Fruit fly (Drosophila melanogaster) whole organism, embryonic: ENCODE data around the gene CG15923.

ENCODE experiments used
- Aef1 ChIP-seq: fragments of 200-800 bp; sonication (Bioruptor generic); IDR thresholded peaks from 3 replicates; pipeline ENCODE4 v1.3.6; 2022; ENCODE audit warnings: missing biosample characterization, missing genetic modification characterization
- BtbVII ChIP-seq: fragments of 200-800 bp; sonication (Bioruptor generic); optimal IDR thresholded peaks from 3 replicates; lab custom pipeline; 2017; ENCODE audit warnings: missing biosample characterization, mild to moderate bottlenecking, missing genetic modification characterization
- Bteb2 ChIP-seq: fragments of 200-800 bp; sonication (Bioruptor generic); optimal IDR thresholded peaks from 2 replicates; lab custom pipeline; 2016; ENCODE audit warnings: missing biosample characterization, missing genetic modification characterization
- CG10209 ChIP-seq: fragments of 200-800 bp; sonication (Bioruptor generic); optimal IDR thresholded peaks from 3 replicates; lab custom pipeline; 2017; ENCODE audit warnings: missing biosample characterization, mild to moderate bottlenecking, missing genetic modification characterization, missing genetic modification reagents
- CG11504 ChIP-seq: fragments of 200-800 bp; sonication (Bioruptor generic); optimal IDR thresholded peaks from 3 replicates; lab custom pipeline; 2019; ENCODE audit warnings: missing biosample characterization, mild to moderate bottlenecking, missing genetic modification characterization, moderate library complexity
- CG13894 ChIP-seq: fragments of 200-800 bp; sonication (Bioruptor generic); optimal IDR thresholded peaks from 3 replicates; lab custom pipeline; 2018; ENCODE audit warnings: missing biosample characterization, mild to moderate bottlenecking, missing genetic modification characterization, moderate library complexity
- CG14667 ChIP-seq: fragments of 200-800 bp; sonication (Bioruptor generic); IDR thresholded peaks from 2 replicates; pipeline ENCODE4 v1.3.6; 2022; ENCODE audit warnings: missing biosample characterization, missing genetic modification characterization
- CG15479 ChIP-seq: fragments of 200-800 bp; sonication (Bioruptor generic); optimal IDR thresholded peaks from 3 replicates; lab custom pipeline; 2019; ENCODE audit warnings: missing biosample characterization, mild to moderate bottlenecking, missing genetic modification characterization, moderate library complexity
- CG17361 ChIP-seq: fragments of 200-800 bp; sonication (Bioruptor generic); IDR thresholded peaks from 3 replicates; pipeline ENCODE4 v1.3.6; 2022; ENCODE audit warnings: missing biosample characterization, missing genetic modification characterization
- CG17385 ChIP-seq: fragments of 200-800 bp; sonication (Bioruptor generic); optimal IDR thresholded peaks from 3 replicates; lab custom pipeline; 2018; ENCODE audit warnings: missing biosample characterization, mild to moderate bottlenecking, missing genetic modification characterization
- CG1792 ChIP-seq: fragments of 200-800 bp; sonication (Bioruptor generic); optimal IDR thresholded peaks from 2 replicates; lab custom pipeline; 2016; ENCODE audit warnings: missing biosample characterization, missing genetic modification characterization
- CG2889 ChIP-seq: fragments of 200-800 bp; sonication (Bioruptor generic); IDR thresholded peaks from 3 replicates; pipeline ENCODE4 v1.3.6; 2022; ENCODE audit warnings: missing biosample characterization, missing genetic modification characterization
- CG30403 ChIP-seq: fragments of 200-800 bp; sonication (Bioruptor generic); optimal IDR thresholded peaks from 3 replicates; lab custom pipeline; 2016; ENCODE audit warnings: missing biosample characterization, missing genetic modification characterization
- CG31365 ChIP-seq: fragments of 200-800 bp; sonication (Bioruptor generic); optimal IDR thresholded peaks from 2 replicates; lab custom pipeline; 2018; ENCODE audit warnings: missing biosample characterization, mild to moderate bottlenecking, missing genetic modification characterization
- CG6683 ChIP-seq: fragments of 200-800 bp; sonication (Bioruptor generic); optimal IDR thresholded peaks from 2 replicates; lab custom pipeline; 2017; ENCODE audit warnings: missing biosample characterization, mild to moderate bottlenecking, missing genetic modification characterization, missing genetic modification reagents
- CG6689 ChIP-seq: fragments of 200-800 bp; sonication (Bioruptor generic); IDR thresholded peaks from 2 replicates; pipeline ENCODE4 v1.3.6; 2022; ENCODE audit warnings: missing biosample characterization, missing genetic modification characterization
- CG7786 ChIP-seq: fragments of 200-800 bp; sonication (Bioruptor generic); optimal IDR thresholded peaks from 2 replicates; lab custom pipeline; 2016; ENCODE audit warnings: missing biosample characterization, missing genetic modification characterization
- CG8765 ChIP-seq: fragments of 200-800 bp; sonication (Bioruptor generic); IDR thresholded peaks from 2 replicates; pipeline ENCODE4 v1.3.6; 2022; ENCODE audit warnings: missing biosample characterization, missing genetic modification characterization
- CG9727 ChIP-seq: fragments of 200-800 bp; sonication (Bioruptor generic); optimal IDR thresholded peaks from 3 replicates; lab custom pipeline; 2017; ENCODE audit warnings: missing biosample characterization, mild to moderate bottlenecking, missing genetic modification characterization
- CHES-1-like ChIP-seq: fragments of 200-800 bp; sonication (Bioruptor generic); optimal IDR thresholded peaks from 2 replicates; lab custom pipeline; 2016; ENCODE audit warnings: missing biosample characterization, missing genetic modification characterization
- Dp ChIP-seq: fragments of 200-800 bp; sonication (Bioruptor generic); optimal IDR thresholded peaks from 2 replicates; lab custom pipeline; 2018; ENCODE audit warnings: missing biosample characterization, mild to moderate bottlenecking, missing genetic modification characterization, moderate library complexity
- Ets65A ChIP-seq: fragments of 200-800 bp; sonication (Bioruptor generic); peaks from one replicate; lab custom pipeline; 2016; ENCODE audit warnings: missing biosample characterization, missing genetic modification characterization
- HmgZ ChIP-seq: fragments of 200-800 bp; sonication (Bioruptor generic); optimal IDR thresholded peaks from 2 replicates; lab custom pipeline; 2018; ENCODE audit warnings: missing biosample characterization, mild to moderate bottlenecking, missing genetic modification characterization
- MESR4 ChIP-seq: fragments of 200-800 bp; sonication (Bioruptor generic); optimal IDR thresholded peaks from 2 replicates; lab custom pipeline; 2018; ENCODE audit warnings: missing biosample characterization, mild to moderate bottlenecking, missing genetic modification characterization, moderate library complexity
- Mes4 ChIP-seq: fragments of 200-800 bp; sonication (Bioruptor generic); optimal IDR thresholded peaks from 2 replicates; lab custom pipeline; 2016; ENCODE audit warnings: missing biosample characterization, missing genetic modification characterization
- NC2β ChIP-seq: fragments of 200-800 bp; sonication (Bioruptor generic); optimal IDR thresholded peaks from 2 replicates; lab custom pipeline; 2016; ENCODE audit warnings: missing biosample characterization, missing genetic modification characterization
- NK7.1 ChIP-seq: fragments of 200-800 bp; sonication (Bioruptor generic); optimal IDR thresholded peaks from 3 replicates; lab custom pipeline; 2016; ENCODE audit warnings: missing biosample characterization, missing genetic modification characterization
- PHDP ChIP-seq: fragments of 200-800 bp; sonication (Bioruptor generic); optimal IDR thresholded peaks from 3 replicates; lab custom pipeline; 2018; ENCODE audit warnings: missing biosample characterization, mild to moderate bottlenecking, missing genetic modification characterization, moderate library complexity
- Pdp1 ChIP-seq, 2 experiments: fragments of 200-800 bp; sonication (Bioruptor generic); optimal IDR thresholded peaks; 3 replicates each; lab custom pipeline; 2016; ENCODE audit warnings: missing biosample characterization in 2 of 2, missing genetic modification characterization in 2 of 2, mild to moderate bottlenecking in 1 of 2, moderate library complexity in 1 of 2
- Six4 ChIP-seq: fragments of 200-800 bp; sonication (Bioruptor generic); optimal IDR thresholded peaks from 2 replicates; lab custom pipeline; 2016; ENCODE audit warnings: missing biosample characterization, missing genetic modification characterization
- TFAM ChIP-seq: fragments of 200-800 bp; sonication (Bioruptor generic); optimal IDR thresholded peaks from 2 replicates; lab custom pipeline; 2017; ENCODE audit warnings: missing biosample characterization, missing genetic modification characterization, inconsistent platforms
- YL-1 ChIP-seq: fragments of 200-800 bp; sonication (Bioruptor generic); optimal IDR thresholded peaks from 3 replicates; lab custom pipeline; 2017; ENCODE audit warnings: missing biosample characterization, mild to moderate bottlenecking, missing genetic modification characterization
- ac ChIP-seq: fragments of 200-800 bp; sonication (Bioruptor generic); optimal IDR thresholded peaks from 3 replicates; lab custom pipeline; 2017; ENCODE audit warnings: missing biosample characterization, mild to moderate bottlenecking, missing genetic modification characterization
- amos ChIP-seq: fragments of 200-800 bp; sonication (Bioruptor generic); IDR thresholded peaks from 2 replicates; pipeline ENCODE4 v1.3.6; 2022; ENCODE audit warnings: missing biosample characterization, missing genetic modification characterization; ENCODE audit not compliant: partially characterized antibody
- ase ChIP-seq: fragments of 200-800 bp; sonication (Bioruptor generic); IDR thresholded peaks from 3 replicates; pipeline ENCODE4 v1.3.6; 2022; ENCODE audit warnings: missing biosample characterization, missing genetic modification characterization
- crol ChIP-seq: fragments of 200-800 bp; sonication (Bioruptor generic); IDR thresholded peaks from 2 replicates; pipeline ENCODE4 v1.3.6; 2022; ENCODE audit warnings: missing biosample characterization, missing genetic modification characterization
- cwo ChIP-seq: fragments of 200-800 bp; sonication (Bioruptor generic); optimal IDR thresholded peaks from 3 replicates; lab custom pipeline; 2017; ENCODE audit warnings: missing biosample characterization, missing genetic modification characterization, mild to moderate bottlenecking, moderate library complexity, missing genetic modification reagents
- insv ChIP-seq, 2 experiments: fragments of 200-800 bp; sonication (Bioruptor generic); optimal IDR thresholded peaks; 3 replicates each; lab custom pipeline; 2016 to 2018; ENCODE audit warnings: missing biosample characterization in 2 of 2, missing genetic modification characterization in 2 of 2
- lbe ChIP-seq: fragments of 200-800 bp; sonication (Bioruptor generic); optimal IDR thresholded peaks from 2 replicates; lab custom pipeline; 2016; ENCODE audit warnings: missing biosample characterization, mild to moderate bottlenecking, missing genetic modification characterization
- maf-S ChIP-seq: fragments of 200-800 bp; sonication (Bioruptor generic); optimal IDR thresholded peaks from 2 replicates; lab custom pipeline; 2016; ENCODE audit warnings: missing biosample characterization, missing genetic modification characterization
- nerfin-1 ChIP-seq: fragments of 200-800 bp; sonication (Bioruptor generic); optimal IDR thresholded peaks from 3 replicates; lab custom pipeline; 2019; ENCODE audit warnings: missing biosample characterization, mild to moderate bottlenecking, missing genetic modification characterization, moderate library complexity
- prd ChIP-seq, 3 experiments: fragments of >200 bp in 2 of 3; fragments of 200-800 bp in 1 of 3; sonication (Bioruptor generic) in 1 of 3; optimal IDR thresholded peaks in 2 of 3; IDR thresholded peaks in 1 of 3; 2 replicates in 2 of 3; 3 replicates in 1 of 3; pipeline versions ENCODE4 v1.3.6 to Lab custom; 2017 to 2022; ENCODE audit warnings: missing biosample characterization in 1 of 3, missing genetic modification characterization in 1 of 3
- pum ChIP-seq: fragments of 200-800 bp; sonication (Bioruptor generic); optimal IDR thresholded peaks from 2 replicates; lab custom pipeline; 2016; ENCODE audit warnings: missing biosample characterization, missing genetic modification characterization
- slbo ChIP-seq: fragments of 200-800 bp; sonication (Bioruptor generic); IDR thresholded peaks from 2 replicates; pipeline ENCODE4 v1.3.6; 2022; ENCODE audit warnings: missing biosample characterization, missing genetic modification characterization
- sr ChIP-seq: fragments of 200-800 bp; sonication (Bioruptor generic); IDR thresholded peaks from 3 replicates; pipeline ENCODE4 v1.3.6; 2022; ENCODE audit warnings: missing biosample characterization, missing genetic modification characterization
- sug ChIP-seq: fragments of 200-800 bp; optimal IDR thresholded peaks from 2 replicates; lab custom pipeline; 2019; ENCODE audit warnings: missing biosample characterization, mild to moderate bottlenecking, missing genetic modification characterization, moderate library complexity
- vnd ChIP-seq: fragments of 200-800 bp; sonication (Bioruptor generic); IDR thresholded peaks from 3 replicates; pipeline ENCODE4 v1.3.6; 2022; ENCODE audit warnings: missing biosample characterization, missing genetic modification characterization; ENCODE audit not compliant: partially characterized antibody

Gene CG15923

DNA sequence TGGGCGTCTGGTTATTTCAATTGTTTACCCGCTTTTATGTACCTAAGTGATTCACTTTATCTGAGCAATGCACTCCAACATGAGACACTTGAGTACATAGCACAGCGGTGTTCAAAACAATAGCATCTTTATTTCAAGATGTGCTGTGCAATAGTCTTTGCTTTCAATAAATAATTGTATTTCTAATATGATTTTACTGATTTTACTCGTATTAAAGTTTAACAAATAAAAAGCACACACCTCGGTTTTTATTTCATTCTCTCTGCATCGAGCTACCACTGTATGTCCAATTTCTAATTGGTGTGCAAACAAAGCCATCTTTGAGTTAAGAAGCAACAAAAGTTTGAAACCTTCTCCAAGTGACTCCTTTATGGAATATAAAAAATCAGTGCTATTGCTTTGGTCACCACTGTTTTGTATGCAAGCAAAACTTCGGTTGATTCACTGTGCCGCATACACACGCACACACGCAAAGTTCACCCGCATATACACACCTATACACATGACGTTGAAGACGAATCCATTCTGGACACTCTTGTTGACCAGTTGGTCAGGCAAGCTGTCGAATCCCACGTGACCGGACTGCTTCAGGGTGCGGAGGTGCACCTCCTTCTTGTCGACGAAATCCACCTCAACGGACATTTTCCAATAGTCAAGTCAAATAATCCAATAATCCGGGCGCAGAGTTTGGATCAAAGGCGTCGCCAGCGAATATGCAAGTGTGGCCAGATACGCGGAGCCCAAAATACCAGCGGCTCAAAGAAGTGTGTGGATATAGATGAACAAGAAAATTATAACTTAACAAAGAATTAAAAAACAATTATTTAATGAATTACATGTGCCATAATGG, 28.8 kb downstream of the CG15923 start, which contains the start of gene Septin2 (continued):
- TF ChIP-seq NC2β = peak; percentile 64
- peak; percentile 77 for TF ChIP-seq BtbVII (GFP tag; lab: Kevin White, UChicago)
- TF ChIP-seq maf-S = peak; percentile 23
- TF ChIP-seq CG10209 = peak; percentile 83
- peak; percentile 56 for TF ChIP-seq pum
- no peak for TF ChIP-seq CG13894 (tag; lab: Kevin White, UChicago)
- 0 out of 3 replicates have a peak, but pooled peaks have one; percentile 31 for TF ChIP-seq CG2889 (GFP tag; lab: Robert Waterston, UW)
- 0 out of 2 replicates have a peak, but pooled peaks have one; percentile 8 for TF ChIP-seq crol (GFP tag; lab: Robert Waterston, UW)
- peak; percentile 65 for TF ChIP-seq Mes4 (GFP tag; lab: Kevin White, UChicago)
- TF ChIP-seq CG17361 (GFP tag; lab: Robert Waterston, UW) = peak; percentile 84
- TF ChIP-seq slbo (GFP tag; lab: Robert Waterston, UW) = peak; percentile 37; the same call in 1 of the 2 replicates
- TF ChIP-seq amos (GFP tag; lab: Robert Waterston, UW) = no peak; the same call in 1 of the 2 replicates
- TF ChIP-seq Pdp1 (GFP tag; optimal IDR thresholded peaks at IDR 0.05; lab: Kevin White, UChicago) = peak; percentile 34 to 50
- TF ChIP-seq insv (GFP tag; optimal IDR thresholded peaks at IDR 0.05; lab: Kevin White, UChicago) = peak in 1 of 2 experiments; percentile 21
- TF ChIP-seq CG6683 (GFP tag; lab: Kevin White, UChicago) = peak; percentile 38
- peak; percentile 75 for TF ChIP-seq CG6689 (GFP tag; lab: Robert Waterston, UW)
- peak; percentile 77 for TF ChIP-seq PHDP
- TF ChIP-seq ase (GFP tag; lab: Robert Waterston, UW) = peak; percentile 62; the same call in 2 of the 3 replicates
- peak; percentile 22 for TF ChIP-seq TFAM
- peak; percentile 81 for TF ChIP-seq Six4 (GFP tag; lab: Kevin White, UChicago)
- TF ChIP-seq CG14667 (GFP tag; lab: Robert Waterston, UW) = peak; percentile 59
- TF ChIP-seq CG7786 = peak; percentile 45
- peak; percentile 77 for TF ChIP-seq nerfin-1 (tag; lab: Kevin White, UChicago)
- peak; percentile 85 for TF ChIP-seq lbe (GFP tag; lab: Kevin White, UChicago)
- TF ChIP-seq MESR4 (GFP tag; lab: Kevin White, UChicago) = peak; percentile 97
- TF ChIP-seq cwo (GFP tag; lab: Kevin White, UChicago) = peak; percentile 73
- TF ChIP-seq CG15479 (GFP tag; lab: Kevin White, UChicago) = no peak
- peak; percentile 24 for TF ChIP-seq CG31365 (tag; lab: Kevin White, UChicago)
- peak; percentile 7; the same call in 1 of the 2 replicates for TF ChIP-seq CG8765
- TF ChIP-seq prd (optimal IDR thresholded peaks at IDR 0.05; lab: Kevin White, UChicago) = no peak
- TF ChIP-seq prd (GFP tag; IDR thresholded peaks at IDR 0.05; lab: Robert Waterston, UW) = peak; percentile 72
- no peak for TF ChIP-seq Ets65A (GFP tag; lab: Kevin White, UChicago)
- TF ChIP-seq YL-1 (GFP tag; lab: Kevin White, UChicago) = no peak
- peak; percentile 61 for TF ChIP-seq CG1792 (GFP tag; lab: Kevin White, UChicago)
- TF ChIP-seq CG17385 (GFP tag; lab: Kevin White, UChicago) = peak; percentile 77
- peak; percentile 41 for TF ChIP-seq NK7.1 (GFP tag; lab: Kevin White, UChicago)
- peak; percentile 91 for TF ChIP-seq CG11504 (tag; lab: Kevin White, UChicago)
- TF ChIP-seq HmgZ = peak; percentile 19
- TF ChIP-seq ac (GFP tag; lab: Kevin White, UChicago) = peak; percentile 46
- TF ChIP-seq Dp (GFP tag; lab: Kevin White, UChicago) = peak; percentile 25
- peak; percentile 23 for TF ChIP-seq sug (tag; lab: Kevin White, UChicago)
- peak; percentile 38; the same call in 1 of the 3 replicates for TF ChIP-seq Aef1 (GFP tag; lab: Robert Waterston, UW)
- peak; percentile 66 for TF ChIP-seq CHES-1-like (GFP tag; lab: Kevin White, UChicago)
- peak; percentile 89 for TF ChIP-seq CG9727 (GFP tag; lab: Kevin White, UChicago)
- peak; percentile 81 for TF ChIP-seq CG30403 (GFP tag; lab: Kevin White, UChicago)
- 0 out of 3 replicates have a peak, but pooled peaks have one; percentile 18 for TF ChIP-seq sr
- TF ChIP-seq Bteb2 (GFP tag; lab: Kevin White, UChicago) = peak; percentile 6
- no peak for TF ChIP-seq vnd (GFP tag; lab: Robert Waterston, UW)
